Fruit fly (Drosophila melanogaster) whole organism, adult: ENCODE measurements around the gene Jon65Ai.

ENCODE experiments used
- CG11617 ChIP-seq: fragments of 200-800 bp; sonication (Bioruptor generic); optimal IDR thresholded peaks from 2 replicates; lab custom pipeline; 2017; ENCODE audit warnings: mild to moderate bottlenecking, missing biosample characterization, missing genetic modification reagents, missing genetic modification characterization
- CG12768 ChIP-seq: fragments of 200-800 bp; sonication (Bioruptor generic); optimal IDR thresholded peaks from 2 replicates; lab custom pipeline; 2017; ENCODE audit warnings: missing biosample characterization, missing genetic modification characterization, mild to moderate bottlenecking, moderate library complexity, missing genetic modification reagents
- CG14711 ChIP-seq: fragments of 200-800 bp; sonication (Bioruptor generic); optimal IDR thresholded peaks from 2 replicates; lab custom pipeline; 2018; ENCODE audit warnings: missing biosample characterization, mild to moderate bottlenecking, missing genetic modification characterization, moderate library complexity
- CG1620 ChIP-seq: fragments of 200-800 bp; sonication (Bioruptor generic); optimal IDR thresholded peaks from 2 replicates; lab custom pipeline; 2016; ENCODE audit warnings: missing biosample characterization, missing genetic modification characterization
- CG33017 ChIP-seq: fragments of 200-800 bp; sonication (Bioruptor generic); optimal IDR thresholded peaks from 2 replicates; lab custom pipeline; 2018; ENCODE audit warnings: missing biosample characterization, mild to moderate bottlenecking, missing genetic modification characterization, moderate library complexity
- CG5204 ChIP-seq: fragments of 200-800 bp; sonication (Bioruptor generic); optimal IDR thresholded peaks from 2 replicates; lab custom pipeline; 2016; ENCODE audit warnings: missing biosample characterization, missing genetic modification characterization
- CG7045 ChIP-seq: fragments of 200-800 bp; sonication (Bioruptor generic); optimal IDR thresholded peaks from 2 replicates; lab custom pipeline; 2017; ENCODE audit warnings: missing biosample characterization, mild to moderate bottlenecking, missing genetic modification characterization
- CG7101 ChIP-seq: fragments of 200-800 bp; sonication (Bioruptor generic); optimal IDR thresholded peaks from 2 replicates; lab custom pipeline; 2018; ENCODE audit warnings: missing biosample characterization, mild to moderate bottlenecking, missing genetic modification characterization, moderate library complexity
- Clk ChIP-seq: fragments of 200-800 bp; sonication (Bioruptor generic); optimal IDR thresholded peaks from 2 replicates; lab custom pipeline; 2017; ENCODE audit warnings: missing biosample characterization, missing genetic modification characterization
- Crg-1 ChIP-seq: fragments of 200-800 bp; sonication (Bioruptor generic); optimal IDR thresholded peaks from 2 replicates; lab custom pipeline; 2016; ENCODE audit warnings: missing biosample characterization, missing genetic modification characterization
- Hr96 ChIP-seq: fragments of 200-800 bp; sonication (Bioruptor generic); optimal IDR thresholded peaks from 2 replicates; lab custom pipeline; 2016; ENCODE audit warnings: missing biosample characterization, missing genetic modification characterization
- Mnt ChIP-seq: fragments of 200-800 bp; sonication (Bioruptor generic); optimal IDR thresholded peaks from 2 replicates; lab custom pipeline; 2016; ENCODE audit warnings: missing biosample characterization, mild to moderate bottlenecking, missing genetic modification characterization
- bab1 ChIP-seq: fragments of 200-800 bp; sonication (Bioruptor generic); optimal IDR thresholded peaks from 3 replicates; lab custom pipeline; 2019; ENCODE audit warnings: missing biosample characterization, mild to moderate bottlenecking, missing genetic modification characterization, moderate library complexity
- cic ChIP-seq: fragments of 200-800 bp; sonication (Bioruptor generic); optimal IDR thresholded peaks from 2 replicates; lab custom pipeline; 2017; ENCODE audit warnings: missing biosample characterization, mild to moderate bottlenecking, missing genetic modification characterization, moderate library complexity
- cnc ChIP-seq, 2 experiments: fragments of >200 bp; optimal IDR thresholded peaks; 2 replicates each; lab custom pipeline; 2017
- kay ChIP-seq: fragments of 200-800 bp; sonication (Bioruptor generic); peaks from one replicate; lab custom pipeline; 2016; ENCODE audit warnings: missing biosample characterization, missing genetic modification characterization, borderline replicate concordance
- ovo ChIP-seq: fragments of 200-800 bp; sonication (Bioruptor generic); optimal IDR thresholded peaks from 2 replicates; lab custom pipeline; 2016; ENCODE audit warnings: missing biosample characterization, missing genetic modification characterization
- pad ChIP-seq: fragments of 200-800 bp; sonication (Bioruptor generic); optimal IDR thresholded peaks from 3 replicates; lab custom pipeline; 2017; ENCODE audit warnings: missing biosample characterization, missing genetic modification characterization, mild to moderate bottlenecking, moderate library complexity, missing genetic modification reagents
- tj ChIP-seq: fragments of 200-800 bp; sonication (Bioruptor generic); optimal IDR thresholded peaks from 3 replicates; lab custom pipeline; 2017; ENCODE audit warnings: missing biosample characterization, mild to moderate bottlenecking, missing genetic modification characterization, moderate library complexity
- toe ChIP-seq: fragments of 200-800 bp; sonication (Bioruptor generic); optimal IDR thresholded peaks from 2 replicates; lab custom pipeline; 2016; ENCODE audit warnings: missing biosample characterization, missing genetic modification characterization

The Jon65Ai gene

dm6 chr3L:6070119-6070518 is 15.9 kb upstream of the Jon65Ai start:
- TF ChIP-seq toe (GFP tag; lab: Kevin White, UChicago) (no peak), CG14711 (tag; lab: Kevin White, UChicago) (no peak), Clk (GFP tag; lab: Kevin White, UChicago) (no peak), ovo (GFP tag; lab: Kevin White, UChicago) (no peak), Crg-1 (GFP tag; lab: Kevin White, UChicago) (no peak), CG11617 (GFP tag; lab: Kevin White, UChicago) (no peak), bab1 (GFP tag; lab: Kevin White, UChicago) (no peak), Mnt (no peak), cnc (optimal IDR thresholded peaks at IDR 0.05; lab: Kevin White, UChicago) (no peak), CG7045 (GFP tag; lab: Kevin White, UChicago) (no peak), CG33017 (tag; lab: Kevin White, UChicago) (no peak)

dm6 chr3L:6068178-6068577 is 13.9 kb upstream of the Jon65Ai start:
- TF ChIP-seq CG11617 (GFP tag; lab: Kevin White, UChicago) (no peak), CG33017 (tag; lab: Kevin White, UChicago) (no peak), kay (no peak), CG1620 (no peak)

- TF ChIP-seq CG5204 (GFP tag; lab: Kevin White, UChicago) (no peak), CG7045 (GFP tag; lab: Kevin White, UChicago) (no peak), CG14711 (tag; lab: Kevin White, UChicago) (no peak), ovo (GFP tag; lab: Kevin White, UChicago) (no peak), toe (GFP tag; lab: Kevin White, UChicago) (no peak), CG11617 (GFP tag; lab: Kevin White, UChicago) (no peak), CG12768 (GFP tag; lab: Kevin White, UChicago) (no peak), CG1620 (no peak)
Observed at dm6 chr3L:6065881-6066389, 11.7 kb upstream of the Jon65Ai start, which contains the start of gene CG42269. Gene CG42269, plus strand, starts transcription at chr3L:6066296.

- TF ChIP-seq CG12768 (GFP tag; lab: Kevin White, UChicago) (peak; percentile 13), kay (peak; percentile 76), CG11617 (GFP tag; lab: Kevin White, UChicago) (no peak), cic (GFP tag; lab: Kevin White, UChicago) (peak; percentile 82)
Observed at dm6 chr3L:6062860-6063607, 8.8 kb upstream of the Jon65Ai start, which contains the start of gene CG10472. Gene CG10472, minus strand, starts transcription at chr3L:6062910.

dm6 chr3L:6059062-6059708 is 4.9 kb upstream of the Jon65Ai start, which contains the start of gene CG6592:
Gene CG6592, plus strand, starts transcription at chr3L:6059658.
- no peak for TF ChIP-seq CG14711 (tag; lab: Kevin White, UChicago)
- no peak for TF ChIP-seq CG7101 (tag; lab: Kevin White, UChicago)
- no peak for TF ChIP-seq CG7045 (GFP tag; lab: Kevin White, UChicago)
- no peak for TF ChIP-seq Hr96 (GFP tag; lab: Kevin White, UChicago)
- no peak for TF ChIP-seq Mnt
- no peak for TF ChIP-seq CG33017 (tag; lab: Kevin White, UChicago)
- no peak for TF ChIP-seq toe (GFP tag; lab: Kevin White, UChicago)
- TF ChIP-seq pad (GFP tag; lab: Kevin White, UChicago), result no peak
- TF ChIP-seq tj (GFP tag; lab: Kevin White, UChicago), result no peak
- TF ChIP-seq Clk (GFP tag; lab: Kevin White, UChicago), result no peak
- TF ChIP-seq ovo (GFP tag; lab: Kevin White, UChicago), result no peak
- TF ChIP-seq cnc (optimal IDR thresholded peaks at IDR 0.05; lab: Kevin White, UChicago), result no peak
- no peak for TF ChIP-seq CG1620
- no peak for TF ChIP-seq Crg-1 (GFP tag; lab: Kevin White, UChicago)
- no peak for TF ChIP-seq cic (GFP tag; lab: Kevin White, UChicago)
- TF ChIP-seq kay, result no peak
- no peak for TF ChIP-seq CG11617 (GFP tag; lab: Kevin White, UChicago)
- TF ChIP-seq bab1 (GFP tag; lab: Kevin White, UChicago), result no peak
- no peak for TF ChIP-seq CG12768 (GFP tag; lab: Kevin White, UChicago)

- TF ChIP-seq cnc (optimal IDR thresholded peaks at IDR 0.05; lab: Kevin White, UChicago) (no peak), ovo (GFP tag; lab: Kevin White, UChicago) (peak; percentile 3), CG7101 (tag; lab: Kevin White, UChicago) (no peak), pad (GFP tag; lab: Kevin White, UChicago) (no peak), Hr96 (GFP tag; lab: Kevin White, UChicago) (peak; percentile 11), cic (GFP tag; lab: Kevin White, UChicago) (no peak), bab1 (GFP tag; lab: Kevin White, UChicago) (peak; percentile 19)
Observed at dm6 chr3L:6054803-6055202, 560 bp upstream of the Jon65Ai start, which contains the start of gene tant. Gene tant, plus strand, starts transcription at chr3L:6055136.
